Fruit fly (Drosophila melanogaster) whole organism, prepupa: ENCODE results near the gene Sfp24Ba.

Source experiments
- Blimp-1 ChIP-seq: fragments of 200-800 bp; sonication (Bioruptor generic); optimal IDR thresholded peaks from 3 replicates; lab custom pipeline; 2017; ENCODE audit warnings: missing biosample characterization, missing genetic modification characterization, mild to moderate bottlenecking, moderate library complexity, missing genetic modification reagents
- CG10669 ChIP-seq: fragments of 200-800 bp; sonication (Bioruptor generic); optimal IDR thresholded peaks from 3 replicates; lab custom pipeline; 2018; ENCODE audit warnings: missing biosample characterization, mild to moderate bottlenecking, missing genetic modification characterization, moderate library complexity
- CG11294 ChIP-seq: fragments of 200-800 bp; sonication (Bioruptor generic); IDR thresholded peaks from 2 replicates; pipeline ENCODE4 v1.3.6; 2022; ENCODE audit warnings: missing biosample characterization, missing genetic modification characterization
- CG11762 ChIP-seq: fragments of 200-800 bp; sonication (Bioruptor generic); optimal IDR thresholded peaks from 3 replicates; lab custom pipeline; 2016; ENCODE audit warnings: missing biosample characterization, missing genetic modification characterization; ENCODE audit not compliant: insufficient read depth
- CG11902 ChIP-seq: fragments of 200-800 bp; sonication (Bioruptor generic); optimal IDR thresholded peaks from 3 replicates; lab custom pipeline; 2016; ENCODE audit warnings: missing biosample characterization, missing genetic modification characterization
- CG1621 ChIP-seq: fragments of 200-800 bp; sonication (Bioruptor generic); optimal IDR thresholded peaks from 3 replicates; lab custom pipeline; 2018; ENCODE audit warnings: missing biosample characterization, mild to moderate bottlenecking, missing genetic modification characterization
- CG16779 ChIP-seq: fragments of 200-800 bp; sonication (Bioruptor generic); optimal IDR thresholded peaks from 3 replicates; lab custom pipeline; 2017; ENCODE audit warnings: missing biosample characterization, mild to moderate bottlenecking, missing genetic modification characterization
- CG3032 ChIP-seq: fragments of 200-800 bp; optimal IDR thresholded peaks from 2 replicates; lab custom pipeline; 2019; ENCODE audit warnings: missing biosample characterization, mild to moderate bottlenecking, missing genetic modification characterization, moderate library complexity
- CG34406 ChIP-seq: fragments of 200-800 bp; sonication (Bioruptor generic); optimal IDR thresholded peaks from 3 replicates; lab custom pipeline; 2016; ENCODE audit warnings: missing biosample characterization, missing genetic modification characterization
- CG3919 ChIP-seq: fragments of 200-800 bp; sonication (Bioruptor generic); optimal IDR thresholded peaks from 3 replicates; lab custom pipeline; 2016; ENCODE audit warnings: missing biosample characterization, missing genetic modification characterization
- CG4318 ChIP-seq: fragments of 200-800 bp; sonication (Bioruptor generic); optimal IDR thresholded peaks from 3 replicates; lab custom pipeline; 2017; ENCODE audit warnings: missing biosample characterization, mild to moderate bottlenecking, missing genetic modification characterization
- CG6163 ChIP-seq: fragments of 200-800 bp; sonication (Bioruptor generic); IDR thresholded peaks from 3 replicates; pipeline ENCODE4 v1.3.6; 2022; ENCODE audit warnings: missing biosample characterization, missing genetic modification characterization
- CG6792 ChIP-seq: fragments of 200-800 bp; sonication (Bioruptor generic); optimal IDR thresholded peaks from 3 replicates; lab custom pipeline; 2016; ENCODE audit warnings: missing biosample characterization, missing genetic modification characterization
- CG6808 ChIP-seq: fragments of 200-800 bp; sonication (Bioruptor generic); optimal IDR thresholded peaks from 3 replicates; lab custom pipeline; 2017; ENCODE audit warnings: missing biosample characterization, missing genetic modification characterization, mild to moderate bottlenecking, moderate library complexity, missing genetic modification reagents
- CG8119 ChIP-seq: fragments of 200-800 bp; sonication (Bioruptor generic); IDR thresholded peaks from 3 replicates; pipeline ENCODE4 v1.3.6; 2022; ENCODE audit warnings: missing biosample characterization, missing genetic modification characterization
- CG8632 ChIP-seq: fragments of 200-800 bp; sonication (Bioruptor generic); optimal IDR thresholded peaks from 3 replicates; lab custom pipeline; 2016; ENCODE audit warnings: missing biosample characterization, missing genetic modification characterization
- Eip75B ChIP-seq: fragments of 200-800 bp; sonication (Bioruptor generic); optimal IDR thresholded peaks from 3 replicates; lab custom pipeline; 2016; ENCODE audit warnings: missing biosample characterization, missing genetic modification characterization
- Eip78C ChIP-seq: fragments of 200-800 bp; sonication (Bioruptor generic); peaks from one replicate; lab custom pipeline; 2016; ENCODE audit warnings: missing biosample characterization, missing genetic modification characterization
- Eip93F ChIP-seq: fragments of 200-800 bp; sonication (Bioruptor generic); optimal IDR thresholded peaks from 2 replicates; lab custom pipeline; 2016; ENCODE audit warnings: missing biosample characterization, mild to moderate bottlenecking, missing genetic modification characterization
- Ets21C ChIP-seq: fragments of 200-800 bp; sonication (Bioruptor generic); optimal IDR thresholded peaks from 3 replicates; lab custom pipeline; 2016; ENCODE audit warnings: missing biosample characterization, missing genetic modification characterization
- Ets96B ChIP-seq: fragments of 200-800 bp; optimal IDR thresholded peaks from 2 replicates; lab custom pipeline; 2019; ENCODE audit warnings: missing biosample characterization, mild to moderate bottlenecking, missing genetic modification characterization, moderate library complexity
- Hr39 ChIP-seq: fragments of 200-800 bp; sonication (Bioruptor generic); optimal IDR thresholded peaks from 2 replicates; lab custom pipeline; 2016; ENCODE audit warnings: missing biosample characterization, missing genetic modification characterization
- Lpt ChIP-seq: fragments of 200-800 bp; sonication (Bioruptor generic); optimal IDR thresholded peaks from 3 replicates; lab custom pipeline; 2016; ENCODE audit warnings: missing biosample characterization, missing genetic modification characterization
- Met ChIP-seq: fragments of 200-800 bp; sonication (Bioruptor generic); optimal IDR thresholded peaks from 3 replicates; lab custom pipeline; 2016; ENCODE audit warnings: missing biosample characterization, missing genetic modification characterization
- Smox ChIP-seq: fragments of 200-800 bp; sonication (Bioruptor generic); optimal IDR thresholded peaks from 3 replicates; lab custom pipeline; 2016; ENCODE audit warnings: missing biosample characterization, missing genetic modification characterization
- Sox102F ChIP-seq: fragments of 200-800 bp; sonication (Bioruptor generic); optimal IDR thresholded peaks from 2 replicates; lab custom pipeline; 2016; ENCODE audit warnings: missing biosample characterization, mild to moderate bottlenecking, missing genetic modification characterization
- Sox15 ChIP-seq: fragments of 200-800 bp; sonication (Bioruptor generic); optimal IDR thresholded peaks from 3 replicates; lab custom pipeline; 2016; ENCODE audit warnings: missing biosample characterization, missing genetic modification characterization
- achi ChIP-seq: fragments of 200-800 bp; sonication (Bioruptor generic); optimal IDR thresholded peaks from 3 replicates; lab custom pipeline; 2016; ENCODE audit warnings: missing biosample characterization, missing genetic modification characterization
- acj6 ChIP-seq: fragments of 200-800 bp; sonication (Bioruptor generic); optimal IDR thresholded peaks from 3 replicates; lab custom pipeline; 2016; ENCODE audit warnings: missing biosample characterization, missing genetic modification characterization
- cyc ChIP-seq: fragments of 200-800 bp; sonication (Bioruptor generic); optimal IDR thresholded peaks from 3 replicates; lab custom pipeline; 2016; ENCODE audit warnings: missing biosample characterization, missing genetic modification characterization
- esn ChIP-seq: fragments of 200-800 bp; sonication (Bioruptor generic); optimal IDR thresholded peaks from 2 replicates; lab custom pipeline; 2016; ENCODE audit warnings: missing biosample characterization, mild to moderate bottlenecking, missing genetic modification characterization, moderate library complexity
- fd59A ChIP-seq: fragments of 200-800 bp; sonication (Bioruptor generic); optimal IDR thresholded peaks from 2 replicates; lab custom pipeline; 2017; ENCODE audit warnings: missing biosample characterization, mild to moderate bottlenecking, missing genetic modification characterization, missing genetic modification reagents
- fd85E ChIP-seq: fragments of 200-800 bp; sonication (Bioruptor generic); optimal IDR thresholded peaks from 3 replicates; lab custom pipeline; 2016; ENCODE audit warnings: missing biosample characterization, missing genetic modification characterization
- fkh ChIP-seq: fragments of 200-800 bp; sonication (Bioruptor generic); optimal IDR thresholded peaks from 3 replicates; lab custom pipeline; 2017; ENCODE audit warnings: missing biosample characterization, mild to moderate bottlenecking, missing genetic modification characterization, moderate library complexity
- net ChIP-seq: fragments of 200-800 bp; sonication (Bioruptor generic); optimal IDR thresholded peaks from 3 replicates; lab custom pipeline; 2016; ENCODE audit warnings: missing biosample characterization, missing genetic modification characterization
- pdm3 ChIP-seq: fragments of 200-800 bp; sonication (Bioruptor generic); optimal IDR thresholded peaks from 3 replicates; lab custom pipeline; 2016; ENCODE audit warnings: missing biosample characterization, missing genetic modification characterization
- salr ChIP-seq, 2 experiments: fragments of 200-800 bp; sonication (Bioruptor generic); optimal IDR thresholded peaks; 3 replicates each; lab custom pipeline; 2016 to 2018; ENCODE audit warnings: missing biosample characterization in 2 of 2, missing genetic modification characterization in 2 of 2, mild to moderate bottlenecking in 1 of 2
- ss ChIP-seq, 2 experiments: fragments of 200-800 bp; sonication (Bioruptor generic); optimal IDR thresholded peaks; 2 replicates in 1 of 2; 3 replicates in 1 of 2; lab custom pipeline; 2017 to 2018; ENCODE audit warnings: mild to moderate bottlenecking in 2 of 2, missing biosample characterization in 2 of 2, missing genetic modification characterization in 2 of 2, moderate library complexity in 1 of 2
- svp ChIP-seq: fragments of 200-800 bp; sonication (Bioruptor generic); peaks from one replicate; lab custom pipeline; 2016; ENCODE audit warnings: missing biosample characterization, missing genetic modification characterization
- topi ChIP-seq: fragments of 200-800 bp; sonication (Bioruptor generic); optimal IDR thresholded peaks from 3 replicates; lab custom pipeline; 2016; ENCODE audit warnings: missing biosample characterization, missing genetic modification characterization
- vri ChIP-seq: fragments of 200-800 bp; sonication (Bioruptor generic); optimal IDR thresholded peaks from 3 replicates; lab custom pipeline; 2016; ENCODE audit warnings: missing biosample characterization, mild to moderate bottlenecking, missing genetic modification characterization

Gene Sfp24Ba

dm6 chr2L:3632047-3632880, 36.1 kb downstream of the Sfp24Ba start (continued):
- peak; percentile 98 for TF ChIP-seq Met (GFP tag; lab: Kevin White, UChicago)
- peak; percentile 95 for TF ChIP-seq cyc
- peak; percentile 98 for TF ChIP-seq svp (GFP tag; lab: Kevin White, UChicago)
- TF ChIP-seq CG1621 (tag; lab: Kevin White, UChicago), result peak; percentile 92
- TF ChIP-seq net (GFP tag; lab: Kevin White, UChicago), result peak; percentile 94
- peak; percentile 99 for TF ChIP-seq CG3032 (tag; lab: Kevin White, UChicago)
- peak; percentile 93 for TF ChIP-seq achi
- peak; percentile 99 for TF ChIP-seq CG10669
- TF ChIP-seq ss (GFP tag; optimal IDR thresholded peaks at IDR 0.05; lab: Kevin White, UChicago), result peak; percentile 90 to 91
- TF ChIP-seq Eip93F (GFP tag; lab: Kevin White, UChicago), result peak; percentile 97
- TF ChIP-seq Sox102F (GFP tag; lab: Kevin White, UChicago), result peak; percentile 95
- peak; percentile 98 for TF ChIP-seq CG11294
- peak; percentile 99 for TF ChIP-seq CG11762

DNA sequence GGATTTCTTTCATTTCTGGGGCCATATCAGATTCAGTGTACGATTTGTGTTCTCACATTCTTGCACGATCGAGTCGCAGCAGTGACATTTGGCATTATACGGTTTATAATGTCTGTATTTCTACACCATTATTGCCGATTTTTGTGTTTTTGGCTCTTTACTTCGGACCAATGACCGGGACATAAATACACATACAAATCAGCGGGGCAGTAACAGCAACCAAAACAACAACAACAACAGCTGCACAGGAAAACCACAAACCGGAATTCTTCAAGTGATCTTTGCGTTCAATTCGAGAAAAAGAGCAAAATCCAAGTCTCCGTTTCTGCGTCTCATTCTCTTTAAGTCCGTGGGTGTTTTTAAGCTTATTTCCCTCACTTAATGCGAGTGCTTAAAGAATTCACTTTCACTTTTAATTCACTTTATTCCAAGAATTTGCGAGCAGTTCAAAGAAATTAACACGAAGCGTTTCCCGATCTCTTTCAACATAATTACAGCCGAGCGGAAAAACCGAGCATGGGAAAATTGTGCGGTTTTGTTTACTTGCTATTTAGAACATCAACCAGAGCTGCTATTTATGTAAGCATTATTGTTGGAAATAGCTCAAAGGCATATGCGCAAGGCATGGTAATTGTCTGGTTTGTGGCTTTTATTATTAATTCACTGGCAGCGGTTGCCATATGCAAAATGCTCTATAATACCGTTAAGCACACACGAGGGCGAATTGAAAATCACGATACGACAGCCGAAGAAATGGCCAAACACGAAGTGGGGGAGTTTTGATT, 36.9 kb downstream of the Sfp24Ba start:
- TF ChIP-seq Eip78C (no peak), Blimp-1 (GFP tag; lab: Kevin White, UChicago) (peak; percentile 91)

dm6 chr2L:3630763-3631162, 37.6 kb downstream of the Sfp24Ba start:
- TF ChIP-seq CG8632 (GFP tag; lab: Kevin White, UChicago) (no peak), Blimp-1 (GFP tag; lab: Kevin White, UChicago) (peak; percentile 62), vri (GFP tag; lab: Kevin White, UChicago) (no peak), CG8119 (GFP tag; lab: Robert Waterston, UW) (no peak)

dm6 chr2L:3629466-3629865, 38.9 kb downstream of the Sfp24Ba start:
- TF ChIP-seq CG3919 (GFP tag; lab: Kevin White, UChicago) (peak; percentile 87), cyc (peak; percentile 76), Ets96B (tag; lab: Kevin White, UChicago) (peak; percentile 87), CG6792 (GFP tag; lab: Kevin White, UChicago) (peak; percentile 87), CG16779 (tag; lab: Kevin White, UChicago) (peak; percentile 58), salr (GFP tag; optimal IDR thresholded peaks at IDR 0.05; lab: Kevin White, UChicago) (peak; percentile 25 to 79), CG11902 (peak; percentile 77), Blimp-1 (GFP tag; lab: Kevin White, UChicago) (no peak), fkh (GFP tag; lab: Kevin White, UChicago) (no peak), CG8632 (GFP tag; lab: Kevin White, UChicago) (peak; percentile 86), CG4318 (GFP tag; lab: Kevin White, UChicago) (no peak), Smox (GFP tag; lab: Kevin White, UChicago) (peak; percentile 71), acj6 (GFP tag; lab: Kevin White, UChicago) (peak; percentile 83), CG6163 (GFP tag; lab: Robert Waterston, UW) (peak; percentile 87), topi (GFP tag; lab: Kevin White, UChicago) (peak; percentile 83), CG34406 (GFP tag; lab: Kevin White, UChicago) (peak; percentile 84), Sox102F (GFP tag; lab: Kevin White, UChicago) (peak; percentile 77), Eip75B (GFP tag; lab: Kevin White, UChicago) (peak; percentile 86), Eip93F (GFP tag; lab: Kevin White, UChicago) (no peak), esn (GFP tag; lab: Kevin White, UChicago) (peak; percentile 79), Ets21C (GFP tag; lab: Kevin White, UChicago) (peak; percentile 54), CG8119 (GFP tag; lab: Robert Waterston, UW) (peak; percentile 23; the same call in 1 of the 3 replicates), Lpt (no peak), Eip78C (peak; percentile 94), Hr39 (GFP tag; lab: Kevin White, UChicago) (peak; percentile 77), pdm3 (peak; percentile 85), achi (peak; percentile 74), Sox15 (GFP tag; lab: Kevin White, UChicago) (peak; percentile 77), CG6808 (GFP tag; lab: Kevin White, UChicago) (peak; percentile 78), fd59A (GFP tag; lab: Kevin White, UChicago) (peak; percentile 75), fd85E (no peak), CG3032 (tag; lab: Kevin White, UChicago) (peak; percentile 75)
